Fruit fly (Drosophila melanogaster) whole organism, prepupa: ENCODE measurements around the gene CG1503.

Experiments
- CG16779 ChIP-seq: fragments of 200-800 bp; sonication (Bioruptor generic); optimal IDR thresholded peaks from 3 replicates; lab custom pipeline; 2017; ENCODE audit warnings: missing biosample characterization, mild to moderate bottlenecking, missing genetic modification characterization
- CG31627 ChIP-seq: fragments of 200-800 bp; sonication (Bioruptor generic); optimal IDR thresholded peaks from 3 replicates; lab custom pipeline; 2016; ENCODE audit warnings: missing biosample characterization, missing genetic modification characterization
- CG6792 ChIP-seq: fragments of 200-800 bp; sonication (Bioruptor generic); optimal IDR thresholded peaks from 3 replicates; lab custom pipeline; 2016; ENCODE audit warnings: missing biosample characterization, missing genetic modification characterization
- CG6854 ChIP-seq: fragments of 200-800 bp; sonication (Bioruptor generic); optimal IDR thresholded peaks from 2 replicates; lab custom pipeline; 2017; ENCODE audit warnings: missing biosample characterization, mild to moderate bottlenecking, missing genetic modification characterization
- Ets21C ChIP-seq: fragments of 200-800 bp; sonication (Bioruptor generic); optimal IDR thresholded peaks from 3 replicates; lab custom pipeline; 2016; ENCODE audit warnings: missing biosample characterization, missing genetic modification characterization
- Smox ChIP-seq: fragments of 200-800 bp; sonication (Bioruptor generic); optimal IDR thresholded peaks from 3 replicates; lab custom pipeline; 2016; ENCODE audit warnings: missing biosample characterization, missing genetic modification characterization
- salr ChIP-seq, 2 experiments: fragments of 200-800 bp; sonication (Bioruptor generic); optimal IDR thresholded peaks; 3 replicates each; lab custom pipeline; 2016 to 2018; ENCODE audit warnings: missing biosample characterization in 2 of 2, missing genetic modification characterization in 2 of 2, mild to moderate bottlenecking in 1 of 2

DNA sequence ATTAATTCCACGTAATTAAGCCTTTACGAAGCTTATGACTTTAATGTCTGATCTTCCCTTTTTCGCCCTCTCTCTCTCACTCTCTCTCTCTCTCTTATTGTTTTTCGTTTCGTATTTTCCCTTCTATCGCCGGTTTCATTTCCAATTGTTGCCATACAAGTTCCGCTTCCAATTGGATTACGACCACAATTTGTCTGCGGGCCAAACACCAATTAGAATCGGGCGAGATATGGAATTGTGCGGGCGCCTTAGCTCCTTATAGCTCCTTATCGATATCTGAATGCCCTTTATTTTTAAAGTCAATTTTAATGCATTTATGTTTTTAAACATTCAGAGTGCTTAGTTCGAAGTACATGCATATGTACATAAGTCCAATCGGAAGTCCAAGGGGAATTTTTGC lies 49.4 kb downstream of the CG1503 start:
- TF ChIP-seq Smox (GFP tag; lab: Kevin White, UChicago) (no peak), CG6854 (GFP tag; lab: Kevin White, UChicago) (no peak), CG16779 (tag; lab: Kevin White, UChicago) (no peak), CG31627 (GFP tag; lab: Kevin White, UChicago) (no peak), CG6792 (GFP tag; lab: Kevin White, UChicago) (no peak), Ets21C (GFP tag; lab: Kevin White, UChicago) (no peak), salr (GFP tag; optimal IDR thresholded peaks at IDR 0.05; lab: Kevin White, UChicago) (no peak)
